Fruit fly (Drosophila melanogaster) whole organism, wandering third instar larva: ENCODE data around the gene Msh6.

Source experiments
- Abd-B ChIP-seq: fragments of >200 bp; optimal IDR thresholded peaks from 2 replicates; lab custom pipeline; 2017; ENCODE audit warnings: missing biosample characterization, missing genetic modification characterization
- GATAd ChIP-seq: sonication (Bioruptor generic); optimal IDR thresholded peaks from 2 replicates; lab custom pipeline; 2016; ENCODE audit warnings: missing biosample characterization, missing genetic modification characterization
- Hnf4 ChIP-seq: fragments of 200-800 bp; sonication (Bioruptor generic); optimal IDR thresholded peaks from 2 replicates; lab custom pipeline; 2016; ENCODE audit warnings: missing biosample characterization, mild to moderate bottlenecking, missing genetic modification characterization
- Mio ChIP-seq: sonication (Bioruptor generic); optimal IDR thresholded peaks from 2 replicates; lab custom pipeline; 2016; ENCODE audit warnings: missing biosample characterization, missing genetic modification characterization
- N ChIP-seq: fragments of >200 bp; optimal IDR thresholded peaks from 2 replicates; lab custom pipeline; 2018; ENCODE audit warnings: missing biosample characterization, missing external identifiers, missing genetic modification characterization
- Sp1 ChIP-seq: fragments of 200-800 bp; sonication (Bioruptor generic); optimal IDR thresholded peaks from 3 replicates; lab custom pipeline; 2019; ENCODE audit warnings: missing biosample characterization, mild to moderate bottlenecking, missing genetic modification characterization, moderate library complexity
- foxo ChIP-seq, 2 experiments: fragments of 200-800 bp; sonication (Bioruptor generic); optimal IDR thresholded peaks; 2 replicates in 1 of 2; 3 replicates in 1 of 2; lab custom pipeline; 2016 to 2017; ENCODE audit warnings: missing biosample characterization in 2 of 2, missing genetic modification characterization in 2 of 2
- h ChIP-seq: fragments of 200-800 bp; sonication (Bioruptor generic); optimal IDR thresholded peaks from 3 replicates; lab custom pipeline; 2016; ENCODE audit warnings: missing biosample characterization, mild to moderate bottlenecking, missing genetic modification characterization
- jim ChIP-seq: fragments of 175-275, 200-325 bp; sonication (Bioruptor generic); optimal IDR thresholded peaks from 2 replicates; lab custom pipeline; 2016; ENCODE audit warnings: missing biosample characterization, mild to moderate bottlenecking, missing genetic modification characterization
- sage ChIP-seq: fragments of 200-800 bp; sonication (Bioruptor generic); optimal IDR thresholded peaks from 2 replicates; lab custom pipeline; 2016; ENCODE audit warnings: missing biosample characterization, mild to moderate bottlenecking, missing genetic modification characterization

DNA sequence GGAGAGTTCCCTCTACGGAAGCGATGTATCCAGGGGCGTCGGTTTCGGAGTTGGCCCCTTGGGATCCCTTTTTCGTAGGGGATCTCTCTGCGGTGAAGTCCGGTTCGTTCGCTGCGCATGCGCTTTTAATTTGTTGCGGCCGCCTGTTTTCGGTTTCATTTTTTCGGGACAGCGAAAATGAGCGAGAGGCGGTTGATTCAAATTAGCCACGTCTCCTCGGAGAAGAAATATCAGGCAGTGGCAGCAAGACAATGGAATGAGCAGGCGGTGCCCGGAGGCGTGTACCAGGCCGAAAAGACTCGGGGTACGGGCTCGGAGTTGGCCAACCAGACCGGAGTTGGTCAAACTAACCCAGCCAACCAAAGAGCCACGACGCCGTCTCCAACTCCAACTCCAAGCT, 37.8 kb upstream of the Msh6 start:
- TF ChIP-seq h = no peak
- TF ChIP-seq Hnf4 (GFP tag; lab: Kevin White, UChicago) = no peak
- no peak for TF ChIP-seq Mio (GFP tag; lab: Kevin White, UChicago)
- no peak for TF ChIP-seq GATAd (GFP tag; lab: Kevin White, UChicago)
- no peak for TF ChIP-seq N (GFP tag; lab: Kevin White, UChicago)
- TF ChIP-seq Sp1 (GFP tag; lab: Kevin White, UChicago) = peak; percentile 2
- peak in 1 of 2 experiments; percentile 34 for TF ChIP-seq foxo (GFP tag; optimal IDR thresholded peaks at IDR 0.05; lab: Kevin White, UChicago)
- TF ChIP-seq sage (GFP tag; lab: Kevin White, UChicago) = no peak
- no peak for TF ChIP-seq jim (GFP tag; lab: Kevin White, UChicago)
- no peak for TF ChIP-seq Abd-B
